Fruit fly (Drosophila melanogaster) whole organism, pupa: Measurements from ENCODE around the gene CG3631.

ENCODE experiments used
- CG14655 ChIP-seq: fragments of 200-800 bp; sonication (Bioruptor generic); optimal IDR thresholded peaks from 3 replicates; lab custom pipeline; 2017; ENCODE audit warnings: mild to moderate bottlenecking, missing biosample characterization, missing genetic modification reagents, missing genetic modification characterization
- gl ChIP-seq: fragments of 200-800 bp; sonication (Bioruptor generic); optimal IDR thresholded peaks from 2 replicates; lab custom pipeline; 2018; ENCODE audit warnings: missing biosample characterization, mild to moderate bottlenecking, missing genetic modification characterization

DNA sequence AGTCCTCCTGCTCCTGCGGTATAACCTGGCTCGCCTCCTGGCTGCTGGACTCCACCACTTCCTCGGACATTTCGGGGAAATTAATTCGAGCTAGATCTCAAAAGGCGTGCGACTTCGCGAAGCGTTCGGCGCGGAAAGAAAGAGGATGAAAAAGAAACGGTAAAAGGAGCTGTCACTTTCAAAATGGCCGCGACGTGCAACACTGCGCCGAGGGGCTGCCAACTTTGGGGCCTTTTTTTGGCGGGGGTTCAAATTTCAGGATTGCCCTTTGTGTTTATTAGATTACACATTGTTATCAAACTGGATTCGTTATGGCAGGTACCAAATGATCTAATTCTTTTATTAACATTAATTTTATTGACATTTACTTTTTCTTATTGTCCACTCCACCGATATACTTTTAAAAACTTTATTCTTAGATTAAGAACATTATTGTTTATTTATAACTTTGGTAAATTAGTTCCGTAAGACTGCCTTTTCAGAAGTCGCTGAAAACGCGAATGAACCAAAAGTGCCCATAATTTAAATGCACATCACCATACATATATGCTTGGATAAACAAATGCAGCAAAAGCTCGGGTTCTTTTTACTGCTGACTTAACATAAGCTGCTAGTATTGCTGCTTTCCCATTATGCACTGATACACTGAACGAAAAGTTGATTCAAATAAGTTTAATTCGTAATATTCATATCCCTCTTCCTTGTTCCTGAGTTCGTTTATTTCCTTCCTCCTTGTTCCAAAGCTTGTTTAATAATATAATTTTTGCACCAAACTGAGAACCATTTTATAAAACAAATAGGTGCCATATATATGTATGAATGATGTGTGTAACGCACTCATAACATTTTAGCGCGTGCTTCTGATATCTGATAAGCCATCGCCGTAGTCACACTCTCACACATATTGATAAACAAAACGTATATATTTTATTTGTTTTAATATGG, 22.4 kb downstream of the CG3631 start, which contains the start of gene RpS5b:
- TF ChIP-seq CG14655 (GFP tag; lab: Kevin White, UChicago) (no peak), gl (tag; lab: Kevin White, UChicago) (no peak)
